Fruit fly (Drosophila melanogaster): Measurements from ENCODE around the gene Pburs.

Gene Pburs

DNA sequence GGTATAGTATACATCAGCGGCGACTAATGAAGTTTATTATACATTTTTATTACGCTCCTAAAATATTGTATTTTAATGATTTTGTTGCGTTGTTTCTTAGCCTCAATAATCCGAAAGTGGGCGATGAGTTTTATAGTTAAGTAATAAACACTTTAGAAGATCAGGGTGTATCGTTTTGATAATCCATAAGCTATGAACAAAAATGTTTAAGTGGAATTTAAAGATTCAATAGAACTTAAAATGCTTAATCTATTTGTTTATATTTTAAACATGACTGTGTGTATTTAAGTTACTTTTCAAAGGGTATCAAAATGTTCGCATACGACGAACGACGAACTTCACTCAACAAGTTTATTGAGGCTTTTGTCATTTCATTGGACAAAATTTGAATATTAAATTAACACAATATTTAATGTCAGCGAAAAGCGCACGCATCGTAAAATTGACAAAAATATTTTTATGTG, 44.8 kb downstream of the Pburs start (continued):
- TF ChIP-seq TFAM (GFP tag; optimal IDR thresholded peaks at IDR 0.05) (no peak), CG4854 (GFP tag; optimal IDR thresholded peaks at IDR 0.05) (no peak), D19A (tag; optimal IDR thresholded peaks at IDR 0.05) (peak; percentile 77), CHES-1-like (GFP tag; optimal IDR thresholded peaks at IDR 0.05) (peak; percentile 77), wor (GFP tag; IDR thresholded peaks at IDR 0.05) (peak; percentile 52; the same call in 1 of the 2 replicates), Ets97D (GFP tag; optimal IDR thresholded peaks at IDR 0.05) (peak; percentile 8), Ptx1 (GFP tag; IDR thresholded peaks at IDR 0.05) (peak; percentile 89), CG4707 (GFP tag; optimal IDR thresholded peaks at IDR 0.05) (peak; percentile 42), pan (optimal IDR thresholded peaks at IDR 0.05) (no peak), pan (GFP tag; optimal IDR thresholded peaks at IDR 0.05 in 1 of 2, IDR thresholded peaks at IDR 0.05 in 1 of 2) (peak in 1 of 2 experiments; percentile 76), CG11398 (GFP tag; optimal IDR thresholded peaks at IDR 0.05) (peak; percentile 14), shn (GFP tag; optimal IDR thresholded peaks at IDR 0.05) (peak; percentile 31), B-H1 (GFP tag; IDR thresholded peaks at IDR 0.05) (peak; percentile 65), CG4328 (GFP tag; optimal IDR thresholded peaks at IDR 0.05) (no peak), chn (GFP tag; optimal IDR thresholded peaks at IDR 0.05) (peak; percentile 61), bigmax (GFP tag; optimal IDR thresholded peaks at IDR 0.05) (no peak), Blimp-1 (GFP tag; optimal IDR thresholded peaks at IDR 0.05) (peak; percentile 26), zen2 (GFP tag; IDR thresholded peaks at IDR 0.05; ENCODE audit: partially characterized antibody) (no peak), E2f1 (GFP tag; IDR thresholded peaks at IDR 0.05) (peak; percentile 61), chm (GFP tag; IDR thresholded peaks at IDR 0.05) (peak; percentile 56; the same call in 1 of the 2 replicates), eve (GFP tag; optimal IDR thresholded peaks at IDR 0.05) (peak in 1 of 2 experiments; percentile 68), CG33213 (GFP tag; optimal IDR thresholded peaks at IDR 0.05) (no peak), CG5180 (GFP tag; optimal IDR thresholded peaks at IDR 0.05) (no peak), HmgD (GFP tag; optimal IDR thresholded peaks at IDR 0.05) (no peak), CG1024 (GFP tag; IDR thresholded peaks at IDR 0.05) (no peak), CG11085 (GFP tag; IDR thresholded peaks at IDR 0.05) (no peak), CG8765 (GFP tag; IDR thresholded peaks at IDR 0.05) (no peak), pum (GFP tag; optimal IDR thresholded peaks at IDR 0.05) (peak; percentile 1), dm (GFP tag; optimal IDR thresholded peaks at IDR 0.05) (peak; percentile 45), vfl (GFP tag; optimal IDR thresholded peaks at IDR 0.05) (peak; percentile 46), CG15073 (GFP tag; optimal IDR thresholded peaks at IDR 0.05) (no peak), Awh (GFP tag; IDR thresholded peaks at IDR 0.05) (peak; percentile 63), CG12219 (GFP tag; optimal IDR thresholded peaks at IDR 0.05) (peak; percentile 79), Ada2b (GFP tag; IDR thresholded peaks at IDR 0.05) (peak; percentile 72), CG13287 (GFP tag; IDR thresholded peaks at IDR 0.05; ENCODE audit: partially characterized antibody) (no peak), ranshi (GFP tag; IDR thresholded peaks at IDR 0.05) (0 out of 2 replicates have a peak, but pooled peaks have one; percentile 56), CG7271 (tag; optimal IDR thresholded peaks at IDR 0.05) (no peak), grn (GFP tag; optimal IDR thresholded peaks at IDR 0.05) (no peak), amos (GFP tag; IDR thresholded peaks at IDR 0.05; ENCODE audit: partially characterized antibody) (no peak), Dbx (GFP tag; IDR thresholded peaks at IDR 0.05) (peak; percentile 79), croc (GFP tag; conservative IDR thresholded peaks at IDR 0.05) (no peak), CG6175 (GFP tag; IDR thresholded peaks at IDR 0.05) (no peak), sc (optimal IDR thresholded peaks at IDR 0.05) (no peak), sc (GFP tag; optimal IDR thresholded peaks at IDR 0.05) (no peak), ase (GFP tag; IDR thresholded peaks at IDR 0.05) (peak; percentile 53; the same call in 1 of the 3 replicates), pzg (GFP tag; optimal IDR thresholded peaks at IDR 0.05) (no peak), CG1647 (GFP tag; optimal IDR thresholded peaks at IDR 0.05) (no peak), C15 (GFP tag; IDR thresholded peaks at IDR 0.05) (no peak), scrt (GFP tag; optimal IDR thresholded peaks at IDR 0.05) (no peak), Fer3 (tag; optimal IDR thresholded peaks at IDR 0.05) (peak; percentile 43), CG17385 (GFP tag; optimal IDR thresholded peaks at IDR 0.05) (peak; percentile 81), CG11093 (GFP tag; IDR thresholded peaks at IDR 0.05) (peak; percentile 41; the same call in 1 of the 3 replicates)
